Worm (Caenorhabditis elegans) whole organism, late embryonic: Measurements from ENCODE around the gene ZC155.4.

Source experiments
- Y22D7AL.16 ChIP-seq: sonication (generic microtip); optimal IDR thresholded peaks from 2 replicates; lab custom pipeline; 2016; ENCODE audit warnings: missing genetic modification characterization, missing compliant biosample characterization
- ama-1 ChIP-seq: fragments of 150-350 bp; optimal IDR thresholded peaks from 2 replicates; lab custom pipeline; 2014
- ceh-24 ChIP-seq: sonication (generic microtip); optimal IDR thresholded peaks from 2 replicates; lab custom pipeline; 2016; ENCODE audit warnings: mild to moderate bottlenecking, missing genetic modification characterization, missing compliant biosample characterization
- ceh-48 ChIP-seq: sonication (generic microtip); optimal IDR thresholded peaks from 2 replicates; lab custom pipeline; 2016; ENCODE audit warnings: missing genetic modification characterization, inconsistent platforms, missing compliant biosample characterization
- dmd-4 ChIP-seq: sonication (generic microtip); optimal IDR thresholded peaks from 2 replicates; lab custom pipeline; 2016; ENCODE audit warnings: borderline replicate concordance, missing genetic modification characterization, missing compliant biosample characterization
- dve-1 ChIP-seq: sonication (generic microtip); optimal IDR thresholded peaks from 2 replicates; lab custom pipeline; 2017; ENCODE audit warnings: antibody characterized with exemption, mild to moderate bottlenecking, missing genetic modification characterization, missing compliant biosample characterization
- hlh-15 ChIP-seq: sonication (generic microtip); optimal IDR thresholded peaks from 2 replicates; lab custom pipeline; 2016; ENCODE audit warnings: missing genetic modification characterization, missing compliant biosample characterization
- hlh-30 ChIP-seq: sonication (generic microtip); optimal IDR thresholded peaks from 2 replicates; lab custom pipeline; 2017; ENCODE audit warnings: antibody characterized with exemption, missing genetic modification characterization, missing compliant biosample characterization; ENCODE audit not compliant: insufficient read depth
- lim-6 ChIP-seq: sonication (generic microtip); optimal IDR thresholded peaks from 2 replicates; lab custom pipeline; 2016; ENCODE audit warnings: missing genetic modification characterization, missing compliant biosample characterization
- nhr-11 ChIP-seq: fragments of 150-350 bp; optimal IDR thresholded peaks from 2 replicates; lab custom pipeline; 2014; ENCODE audit warnings: missing biosample characterization, missing genetic modification characterization
- pha-4 ChIP-seq: fragments of 150-350 bp; optimal IDR thresholded peaks from 2 replicates; lab custom pipeline; 2018; ENCODE audit warnings: missing biosample characterization, missing genetic modification reagents, missing genetic modification characterization
- tbx-2 ChIP-seq: sonication (generic microtip); optimal IDR thresholded peaks from 2 replicates; lab custom pipeline; 2016; ENCODE audit warnings: missing genetic modification characterization, missing compliant biosample characterization
- tbx-7 ChIP-seq: sonication (generic microtip); optimal IDR thresholded peaks from 2 replicates; lab custom pipeline; 2016; ENCODE audit warnings: missing genotype, missing genetic modification characterization, missing compliant biosample characterization

ce11 chrIII:5172470-5172869 is 42.8 kb downstream of the ZC155.4 start, which contains the start of gene K10D2.5:
- TF ChIP-seq nhr-11 (tag; lab: Kevin White, UChicago): no peak
- TF ChIP-seq tbx-2 (tag; lab: Kevin White, UChicago): peak; percentile 99
- peak; percentile 69 for TF ChIP-seq dve-1 (tag; lab: Kevin White, UChicago)
- no peak for TF ChIP-seq pha-4
- TF ChIP-seq Y22D7AL.16 (tag; lab: Kevin White, UChicago): no peak
- peak; percentile 87 for TF ChIP-seq dmd-4
- TF ChIP-seq hlh-30: peak; percentile 23
- TF ChIP-seq ama-1 (lab: Kevin White, UChicago): no peak
- peak; percentile 39 for TF ChIP-seq ceh-48
- peak; percentile 99 for TF ChIP-seq tbx-7
- TF ChIP-seq lim-6 (tag; lab: Kevin White, UChicago): peak; percentile 96
- TF ChIP-seq ceh-24: no peak
- TF ChIP-seq hlh-15 (tag; lab: Kevin White, UChicago): peak; percentile 52
